Worm (Caenorhabditis elegans) whole organism, L2 larva: ENCODE measurements around the gene dlc-1.

Experiments
- C34F6.9 ChIP-seq: fragments of 150-350 bp; optimal IDR thresholded peaks from 2 replicates; lab custom pipeline; 2014; ENCODE audit warnings: missing biosample characterization, missing genetic modification characterization
- F13H6.1 ChIP-seq: sonication (generic microtip); optimal IDR thresholded peaks from 2 replicates; lab custom pipeline; 2016; ENCODE audit warnings: missing genetic modification characterization, missing compliant biosample characterization
- Y55F3AM.14 ChIP-seq: fragments of 200-800 bp; sonication (Bioruptor generic); optimal IDR thresholded peaks from 2 replicates; lab custom pipeline; 2018; ENCODE audit warnings: mild to moderate bottlenecking, missing genetic modification characterization, missing compliant biosample characterization
- ZK546.5 ChIP-seq: sonication (generic microtip); optimal IDR thresholded peaks from 2 replicates; lab custom pipeline; 2017; ENCODE audit warnings: missing biosample characterization, missing genetic modification characterization
- aly-2 ChIP-seq: fragments of 150-350 bp; optimal IDR thresholded peaks from 2 replicates; lab custom pipeline; 2014; ENCODE audit warnings: missing biosample characterization, missing genetic modification characterization
- ama-1 ChIP-seq: fragments of 150-350 bp; optimal IDR thresholded peaks from 2 replicates; lab custom pipeline; 2018; ENCODE audit warnings: inconsistent platforms
- blmp-1 ChIP-seq: sonication (generic microtip); optimal IDR thresholded peaks from 2 replicates; lab custom pipeline; 2017; ENCODE audit warnings: missing genetic modification characterization, mild to moderate bottlenecking, missing compliant biosample characterization, antibody characterized with exemption, moderate library complexity; ENCODE audit not compliant: insufficient read depth
- ceh-16 ChIP-seq: fragments of 150-350 bp; optimal IDR thresholded peaks from 2 replicates; lab custom pipeline; 2014; ENCODE audit warnings: missing biosample characterization, missing genetic modification characterization
- ceh-82 ChIP-seq: fragments of 150-350 bp; optimal IDR thresholded peaks from 2 replicates; lab custom pipeline; 2014; ENCODE audit warnings: missing biosample characterization, missing genetic modification characterization
- crh-2 ChIP-seq: sonication (generic microtip); optimal IDR thresholded peaks from 2 replicates; lab custom pipeline; 2017; ENCODE audit warnings: missing biosample characterization, missing genetic modification characterization
- egl-27 ChIP-seq: sonication (generic microtip); optimal IDR thresholded peaks from 3 replicates; lab custom pipeline; 2017; ENCODE audit warnings: missing biosample characterization, missing genetic modification reagents, missing genetic modification characterization
- elt-1 ChIP-seq: fragments of 150-350 bp; optimal IDR thresholded peaks from 2 replicates; lab custom pipeline; 2014; ENCODE audit warnings: missing biosample characterization, missing genetic modification characterization
- fos-1 ChIP-seq: fragments of 150-350 bp; optimal IDR thresholded peaks from 2 replicates; lab custom pipeline; 2014; ENCODE audit warnings: missing biosample characterization, missing genetic modification characterization
- gmeb-1 ChIP-seq: fragments of 150-350 bp; optimal IDR thresholded peaks from 2 replicates; lab custom pipeline; 2014; ENCODE audit warnings: missing biosample characterization, missing genetic modification characterization
- lin-11 ChIP-seq: fragments of 150-350 bp; sonication (generic microtip); optimal IDR thresholded peaks from 2 replicates; lab custom pipeline; 2014; ENCODE audit warnings: missing biosample characterization, missing genetic modification characterization, inconsistent platforms, mixed read lengths
- lin-13 ChIP-seq: fragments of 150-350 bp; optimal IDR thresholded peaks from 2 replicates; lab custom pipeline; 2014; ENCODE audit warnings: missing biosample characterization, missing genetic modification reagents, missing genetic modification characterization
- lsy-2 ChIP-seq, 2 experiments: fragments of 150-350 bp in 1 of 2; sonication (generic microtip) in 1 of 2; optimal IDR thresholded peaks; 2 replicates each; lab custom pipeline; 2014 to 2017; ENCODE audit warnings: missing biosample characterization in 2 of 2, missing genetic modification characterization in 2 of 2
- mab-5 ChIP-seq: fragments of 150-350 bp; optimal IDR thresholded peaks from 2 replicates; lab custom pipeline; 2014; ENCODE audit warnings: missing biosample characterization, missing genetic modification characterization
- mbf-1 ChIP-seq: sonication (generic microtip); optimal IDR thresholded peaks from 2 replicates; lab custom pipeline; 2017; ENCODE audit warnings: missing biosample characterization, missing genetic modification characterization
- mdl-1 ChIP-seq, 2 experiments: fragments of 150-350 bp in 1 of 2; sonication (generic microtip) in 1 of 2; optimal IDR thresholded peaks; 2 replicates each; lab custom pipeline; 2017; ENCODE audit warnings: missing biosample characterization in 2 of 2, missing genetic modification characterization in 2 of 2
- nhr-10 ChIP-seq: sonication (generic microtip); optimal IDR thresholded peaks from 2 replicates; lab custom pipeline; 2017; ENCODE audit warnings: missing biosample characterization, missing genetic modification characterization
- nhr-11 ChIP-seq: fragments of 150-350 bp; optimal IDR thresholded peaks from 2 replicates; lab custom pipeline; 2014; ENCODE audit warnings: missing biosample characterization, missing genetic modification characterization
- nhr-12 ChIP-seq: fragments of 150-350 bp; optimal IDR thresholded peaks from 2 replicates; lab custom pipeline; 2014; ENCODE audit warnings: missing biosample characterization, missing genetic modification characterization
- nhr-129 ChIP-seq: fragments of 150-350 bp; optimal IDR thresholded peaks from 2 replicates; lab custom pipeline; 2014; ENCODE audit warnings: missing biosample characterization, missing genetic modification characterization
- nhr-21 ChIP-seq: fragments of 150-350 bp; optimal IDR thresholded peaks from 2 replicates; lab custom pipeline; 2014; ENCODE audit warnings: missing biosample characterization, missing genetic modification characterization
- nhr-23 ChIP-seq: fragments of 150-350 bp; optimal IDR thresholded peaks from 2 replicates; lab custom pipeline; 2014; ENCODE audit warnings: missing biosample characterization, missing genetic modification reagents, missing genetic modification characterization
- nhr-237 ChIP-seq: fragments of 150-350 bp; optimal IDR thresholded peaks from 2 replicates; lab custom pipeline; 2014; ENCODE audit warnings: missing biosample characterization, missing genetic modification characterization
- nhr-25 ChIP-seq: fragments of 150-350 bp; sonication (generic microtip); optimal IDR thresholded peaks from 3 replicates; lab custom pipeline; 2014; ENCODE audit warnings: missing biosample characterization, missing genetic modification characterization
- nhr-6 ChIP-seq: fragments of 150-350 bp; optimal IDR thresholded peaks from 2 replicates; lab custom pipeline; 2014; ENCODE audit warnings: missing biosample characterization, missing genetic modification characterization
- nhr-77 ChIP-seq: fragments of 150-350 bp; optimal IDR thresholded peaks from 2 replicates; lab custom pipeline; 2014; ENCODE audit warnings: missing biosample characterization, missing genetic modification characterization
- skn-1 ChIP-seq: sonication (generic microtip); optimal IDR thresholded peaks from 2 replicates; lab custom pipeline; 2017; ENCODE audit warnings: missing biosample characterization, missing genetic modification characterization
- sma-3 ChIP-seq: sonication (generic microtip); optimal IDR thresholded peaks from 2 replicates; lab custom pipeline; 2016; ENCODE audit warnings: missing genetic modification reagents, missing genetic modification characterization, missing compliant biosample characterization
- sma-9 ChIP-seq, 2 experiments: fragments of 150-350 bp in 1 of 2; sonication (generic microtip) in 1 of 2; optimal IDR thresholded peaks; 2 replicates each; lab custom pipeline; 2014 to 2016; ENCODE audit warnings: missing genetic modification characterization in 2 of 2, mild to moderate bottlenecking in 1 of 2, missing biosample characterization in 1 of 2, missing compliant biosample characterization in 1 of 2, missing genetic modification reagents in 1 of 2, moderate library complexity in 1 of 2
- snpc-4 ChIP-seq: fragments of 150-350 bp; optimal IDR thresholded peaks from 2 replicates; lab custom pipeline; 2014; ENCODE audit warnings: missing biosample characterization, missing genetic modification characterization
- unc-39 ChIP-seq: fragments of 150-350 bp; optimal IDR thresholded peaks from 2 replicates; lab custom pipeline; 2014; ENCODE audit warnings: missing biosample characterization, missing genetic modification characterization
- unc-55 ChIP-seq: fragments of 150-350 bp; sonication (generic microtip); optimal IDR thresholded peaks from 3 replicates; lab custom pipeline; 2014; ENCODE audit warnings: missing biosample characterization, missing genetic modification reagents, missing genetic modification characterization
- unc-62 ChIP-seq: fragments of 150-350 bp; optimal IDR thresholded peaks from 2 replicates; lab custom pipeline; 2014; ENCODE audit warnings: missing biosample characterization, missing genetic modification reagents, missing genetic modification characterization
- zag-1 ChIP-seq: fragments of 150-350 bp; optimal IDR thresholded peaks from 2 replicates; lab custom pipeline; 2014; ENCODE audit warnings: missing biosample characterization, missing genetic modification characterization
- ztf-11 ChIP-seq: sonication (generic microtip); optimal IDR thresholded peaks from 2 replicates; lab custom pipeline; 2017; ENCODE audit warnings: missing biosample characterization, missing genetic modification characterization
- ztf-4 ChIP-seq: fragments of 150-350 bp; optimal IDR thresholded peaks from 2 replicates; lab custom pipeline; 2014; ENCODE audit warnings: missing biosample characterization, missing genetic modification characterization

Gene dlc-1

DNA sequence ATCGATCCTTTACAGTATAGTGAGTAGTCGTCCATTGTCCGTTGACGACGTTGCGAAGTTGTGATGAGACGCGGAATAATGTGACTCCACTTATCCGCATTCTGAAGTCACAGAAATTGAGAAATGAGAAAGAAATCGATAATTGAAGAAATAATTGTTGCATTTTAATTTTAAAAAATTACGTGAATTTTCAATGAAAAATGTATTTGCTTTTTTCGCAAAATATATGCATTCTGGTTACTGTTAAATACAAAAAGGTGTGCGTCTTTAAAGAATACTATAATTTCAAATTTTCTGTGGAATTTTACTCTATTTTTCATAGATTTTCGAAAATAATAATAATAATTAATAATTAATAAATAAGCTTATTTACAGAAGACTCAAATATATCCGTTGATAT lies 16.8 kb downstream of the dlc-1 start, which contains the start of gene let-721:
TSS of gene let-721 (minus strand) at position 101 of the 400 bp plus-strand sequence.
- TF ChIP-seq ceh-82 (tag; lab: Kevin White, UChicago), result no peak
- TF ChIP-seq unc-55 (GFP tag; lab: Kevin White, UChicago), result no peak
- no peak for TF ChIP-seq zag-1
- TF ChIP-seq egl-27, result no peak
- no peak for TF ChIP-seq snpc-4 (tag; lab: Kevin White, UChicago)
- no peak for TF ChIP-seq mbf-1 (tag; lab: Kevin White, UChicago)
- TF ChIP-seq nhr-11, result no peak
- TF ChIP-seq fos-1 (tag; lab: Kevin White, UChicago), result no peak
- TF ChIP-seq nhr-23 (tag; lab: Kevin White, UChicago), result no peak
- TF ChIP-seq mdl-1 (tag; optimal IDR thresholded peaks at IDR 0.05; lab: Kevin White, UChicago), result no peak
- no peak for TF ChIP-seq elt-1 (tag; lab: Kevin White, UChicago)
- no peak for TF ChIP-seq blmp-1
- no peak for TF ChIP-seq F13H6.1
- no peak for TF ChIP-seq nhr-12 (tag; lab: Kevin White, UChicago)
- no peak for TF ChIP-seq nhr-10 (tag; lab: Kevin White, UChicago)
- TF ChIP-seq unc-62 (GFP tag; lab: Kevin White, UChicago), result no peak
- no peak for TF ChIP-seq skn-1 (tag; lab: Kevin White, UChicago)

DNA sequence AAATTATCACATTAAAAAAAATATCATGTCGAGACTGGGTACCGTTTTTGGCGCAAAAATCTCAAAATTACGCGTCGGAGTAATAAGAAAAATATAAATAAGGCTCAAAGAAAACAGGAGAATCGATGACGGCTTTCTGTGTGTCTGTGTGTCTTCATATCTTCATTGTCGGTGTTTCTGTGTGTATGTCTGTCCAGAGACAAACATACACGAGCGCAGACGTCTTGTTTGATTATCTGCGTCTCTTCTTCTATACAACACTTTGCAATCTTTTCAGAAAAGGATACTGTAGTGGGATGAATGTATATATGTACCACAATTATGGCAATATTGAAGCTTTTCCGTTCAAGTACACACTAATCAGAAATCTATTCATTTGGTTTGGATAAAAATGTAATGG lies 19.2 kb downstream of the dlc-1 start, which contains the start of gene C05D11.13:
TSS of gene C05D11.13 (minus strand) at position 252 of the 400 bp plus-strand sequence.
- TF ChIP-seq ZK546.5 (tag; lab: Kevin White, UChicago) (no peak), Y55F3AM.14 (GFP tag; lab: Kevin White, UChicago) (no peak), nhr-25 (tag; lab: Kevin White, UChicago) (peak; percentile 7), blmp-1 (no peak), lsy-2 (tag; optimal IDR thresholded peaks at IDR 0.05; lab: Kevin White, UChicago) (peak in 1 of 2 experiments; percentile 84), F13H6.1 (peak; percentile 56), fos-1 (tag; lab: Kevin White, UChicago) (peak; percentile 32), nhr-6 (tag; lab: Kevin White, UChicago) (no peak), elt-1 (tag; lab: Kevin White, UChicago) (no peak), sma-3 (GFP tag; lab: Kevin White, UChicago) (peak; percentile 47), C34F6.9 (tag; lab: Kevin White, UChicago) (peak; percentile 68), nhr-237 (tag; lab: Kevin White, UChicago) (no peak), nhr-12 (tag; lab: Kevin White, UChicago) (no peak), unc-55 (GFP tag; lab: Kevin White, UChicago) (peak; percentile 51), nhr-23 (tag; lab: Kevin White, UChicago) (no peak), ceh-82 (tag; lab: Kevin White, UChicago) (no peak), nhr-77 (tag; lab: Kevin White, UChicago) (no peak), mdl-1 (tag; optimal IDR thresholded peaks at IDR 0.05; lab: Kevin White, UChicago) (no peak), crh-2 (tag; lab: Kevin White, UChicago) (peak; percentile 65), nhr-10 (tag; lab: Kevin White, UChicago) (no peak), gmeb-1 (tag; lab: Kevin White, UChicago) (no peak), zag-1 (no peak), nhr-21 (peak; percentile 0), unc-39 (tag; lab: Kevin White, UChicago) (no peak), nhr-129 (tag; lab: Kevin White, UChicago) (peak; percentile 59), aly-2 (tag; lab: Kevin White, UChicago) (no peak), nhr-11 (no peak), ztf-4 (tag; lab: Kevin White, UChicago) (peak; percentile 16), ama-1 (lab: Kevin White, UChicago) (no peak), sma-9 (GFP tag; optimal IDR thresholded peaks at IDR 0.05; lab: Kevin White, UChicago) (peak; percentile 59), sma-9 (tag; optimal IDR thresholded peaks at IDR 0.05; lab: Kevin White, UChicago) (no peak), ceh-16 (tag; lab: Kevin White, UChicago) (no peak)

DNA sequence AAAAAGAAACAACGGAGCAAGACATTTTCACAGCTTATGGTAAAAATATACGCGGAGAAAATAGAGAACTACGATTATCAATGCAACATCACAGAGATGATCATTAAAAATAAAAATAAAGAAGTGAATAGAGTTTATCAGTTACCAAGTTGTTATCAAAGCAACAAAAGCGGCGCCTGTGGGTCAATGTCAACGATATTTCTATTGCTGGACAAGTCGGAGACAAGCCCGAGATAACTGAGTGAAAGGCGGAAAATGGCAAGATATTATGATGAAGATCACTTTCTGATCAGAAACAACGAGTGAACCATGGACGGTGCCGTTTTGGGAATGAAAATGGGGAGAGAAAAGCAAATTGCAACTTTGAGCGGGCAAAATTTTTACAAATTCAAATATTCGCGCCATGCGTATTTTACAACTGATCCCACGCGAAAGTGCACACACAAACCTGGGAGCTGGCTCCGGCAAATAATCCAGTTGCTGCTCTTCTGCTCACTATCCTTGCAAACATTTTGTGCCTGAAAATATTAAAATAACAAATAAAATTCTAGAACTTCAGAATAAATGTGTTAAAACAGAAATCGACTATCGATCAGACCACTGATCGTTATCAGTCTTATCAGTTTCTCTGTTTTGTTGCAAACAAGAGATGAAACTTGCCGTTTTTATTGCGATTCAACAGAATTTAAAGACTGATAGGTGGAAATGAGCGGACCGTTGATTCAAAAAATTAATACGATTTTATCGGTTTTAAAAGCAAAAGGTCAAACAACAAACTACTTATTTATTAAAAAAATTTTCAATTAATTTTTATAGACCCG lies 21.1 kb downstream of the dlc-1 start, which contains the start of gene mel-32:
TSS of gene mel-32 (minus strand) at position 696 of the 821 bp plus-strand sequence.
- TF ChIP-seq lin-11 (tag; lab: Kevin White, UChicago) (no peak), crh-2 (tag; lab: Kevin White, UChicago) (peak; percentile 16), ceh-16 (tag; lab: Kevin White, UChicago) (no peak), ztf-11 (tag; lab: Kevin White, UChicago) (no peak), fos-1 (tag; lab: Kevin White, UChicago) (peak; percentile 22), F13H6.1 (no peak), sma-9 (GFP tag; optimal IDR thresholded peaks at IDR 0.05; lab: Kevin White, UChicago) (peak; percentile 22), sma-9 (tag; optimal IDR thresholded peaks at IDR 0.05; lab: Kevin White, UChicago) (no peak), ama-1 (lab: Kevin White, UChicago) (peak; percentile 31), sma-3 (GFP tag; lab: Kevin White, UChicago) (peak; percentile 2), lin-13 (GFP tag; lab: Kevin White, UChicago) (no peak), lsy-2 (tag; optimal IDR thresholded peaks at IDR 0.05; lab: Kevin White, UChicago) (peak in 1 of 2 experiments; percentile 49), mab-5 (tag; lab: Kevin White, UChicago) (no peak), zag-1 (no peak), blmp-1 (peak; percentile 21)
